Fruit fly (Drosophila melanogaster): ENCODE data around the gene ey.
A peak's percentile ranks its signal among the peaks of the same experiment; 100 is the strongest.

ey gene

DNA sequence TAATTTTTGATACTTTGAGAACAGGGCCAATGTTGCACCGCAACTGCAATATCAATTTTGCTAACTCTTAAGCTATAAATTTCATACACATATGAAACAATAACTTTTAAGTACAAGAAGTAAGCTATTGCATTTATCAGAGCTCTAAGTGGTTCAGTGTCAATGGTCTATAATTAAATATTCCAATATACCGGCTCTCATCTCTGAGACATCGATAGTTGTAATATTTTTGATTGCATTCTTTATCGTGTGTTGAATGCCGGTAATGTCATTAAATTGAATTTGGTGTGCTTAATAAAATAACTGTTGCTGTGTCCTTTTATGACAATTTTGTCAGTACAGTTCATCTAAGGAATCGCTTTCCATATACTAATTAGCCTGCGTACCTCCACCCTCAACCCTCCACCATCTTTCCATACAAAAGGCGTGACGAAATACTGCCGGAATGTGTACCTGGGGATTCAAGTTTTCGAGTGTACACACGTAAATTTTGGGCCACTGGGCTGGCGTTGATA is 26.5 kb upstream of the ey start, which contains the start of gene CG11360 (continued):
- TF ChIP-seq CG12104 (GFP tag; optimal IDR thresholded peaks at IDR 0.05) (no peak), CG1603 (tag; optimal IDR thresholded peaks at IDR 0.05) (peak; percentile 95), CG4328 (GFP tag; optimal IDR thresholded peaks at IDR 0.05) (no peak), CG13424 (tag; optimal IDR thresholded peaks at IDR 0.05) (peak; percentile 9), CG7839 (tag; optimal IDR thresholded peaks at IDR 0.05) (no peak), lbe (GFP tag; optimal IDR thresholded peaks at IDR 0.05) (no peak), E2f1 (GFP tag; IDR thresholded peaks at IDR 0.05) (no peak), Nf-YB (GFP tag; optimal IDR thresholded peaks at IDR 0.05) (no peak), Dp (GFP tag; optimal IDR thresholded peaks at IDR 0.05) (no peak), CG14441 (GFP tag; IDR thresholded peaks at IDR 0.05) (peak; percentile 34; the same call in 1 of the 2 replicates), CG9932 (GFP tag; IDR thresholded peaks at IDR 0.05) (no peak), ab (GFP tag; optimal IDR thresholded peaks at IDR 0.05) (no peak), Dll (GFP tag; IDR thresholded peaks at IDR 0.05; ENCODE audit: partially characterized antibody) (peak; percentile 41; the same call in 1 of the 4 replicates), slbo (GFP tag; IDR thresholded peaks at IDR 0.05) (no peak), ranshi (GFP tag; IDR thresholded peaks at IDR 0.05) (no peak), CG2116 (GFP tag; optimal IDR thresholded peaks at IDR 0.05) (peak; percentile 31), CG16813 (GFP tag; IDR thresholded peaks at IDR 0.05; ENCODE audit: partially characterized antibody) (peak; percentile 58; the same call in 2 of the 3 replicates), gsb (GFP tag; IDR thresholded peaks at IDR 0.05) (no peak), BEAF-32 (GFP tag; optimal IDR thresholded peaks at IDR 0.05) (peak; percentile 77), Lim3 (GFP tag; IDR thresholded peaks at IDR 0.05) (no peak), CG12769 (tag; optimal IDR thresholded peaks at IDR 0.05) (peak; percentile 39), CHES-1-like (GFP tag; optimal IDR thresholded peaks at IDR 0.05) (no peak), jigr1 (GFP tag; IDR thresholded peaks at IDR 0.05) (no peak), Lpt (GFP tag; optimal IDR thresholded peaks at IDR 0.05) (no peak), CG6689 (GFP tag; IDR thresholded peaks at IDR 0.05) (no peak), ci (GFP tag; IDR thresholded peaks at IDR 0.05) (no peak), CG32767 (GFP tag; IDR thresholded peaks at IDR 0.05) (peak; percentile 90), Abd-B (GFP tag; optimal IDR thresholded peaks at IDR 0.05) (no peak), CTCF (GFP tag; optimal IDR thresholded peaks at IDR 0.05) (no peak), vfl (GFP tag; optimal IDR thresholded peaks at IDR 0.05) (no peak), ato (GFP tag; IDR thresholded peaks at IDR 0.05; ENCODE audit: partially characterized antibody) (no peak), B-H1 (GFP tag; IDR thresholded peaks at IDR 0.05) (no peak), CG8290 (GFP tag; optimal IDR thresholded peaks at IDR 0.05) (peak; percentile 32), CG8290 (tag; optimal IDR thresholded peaks at IDR 0.05) (peak in 1 of 2 experiments; percentile 72), sna (GFP tag; IDR thresholded peaks at IDR 0.05; ENCODE audit: partially characterized antibody) (no peak), Scr (GFP tag; IDR thresholded peaks at IDR 0.05; ENCODE audit: partially characterized antibody) (peak; percentile 59), Awh (GFP tag; IDR thresholded peaks at IDR 0.05) (no peak), pnt (GFP tag; optimal IDR thresholded peaks at IDR 0.05) (no peak), cwo (GFP tag; optimal IDR thresholded peaks at IDR 0.05) (no peak), CG8478 (optimal IDR thresholded peaks at IDR 0.05) (no peak), bsh (GFP tag; optimal IDR thresholded peaks at IDR 0.05) (no peak), nom (GFP tag; optimal IDR thresholded peaks at IDR 0.05) (peak; percentile 25), wek (GFP tag; optimal IDR thresholded peaks at IDR 0.05) (peak; percentile 82), sens (GFP tag) (peak; percentile 84), Stat92E (GFP tag; optimal IDR thresholded peaks at IDR 0.05) (peak in 1 of 3 experiments; percentile 77), pfk (GFP tag; optimal IDR thresholded peaks at IDR 0.05) (peak; percentile 67), yki (optimal IDR thresholded peaks at IDR 0.05) (no peak), CG34376 (GFP tag; optimal IDR thresholded peaks at IDR 0.05) (no peak), MESR4 (GFP tag; optimal IDR thresholded peaks at IDR 0.05) (peak; percentile 79), Bgb (GFP tag; IDR thresholded peaks at IDR 0.05; ENCODE audit: partially characterized antibody) (peak; percentile 60), ERR (GFP tag; optimal IDR thresholded peaks at IDR 0.05) (peak; percentile 1)
